Fruit fly (Drosophila melanogaster) whole organism, prepupa: Measurements from ENCODE around the gene CG33272.
A peak's percentile ranks its signal among the peaks of the same experiment; 100 is the strongest.

Experiments
- Blimp-1 ChIP-seq: fragments of 200-800 bp; sonication (Bioruptor generic); optimal IDR thresholded peaks from 3 replicates; lab custom pipeline; 2017; ENCODE audit warnings: missing biosample characterization, missing genetic modification characterization, mild to moderate bottlenecking, moderate library complexity, missing genetic modification reagents
- CG10631 ChIP-seq: fragments of 200-800 bp; sonication (Bioruptor generic); optimal IDR thresholded peaks from 2 replicates; lab custom pipeline; 2016; ENCODE audit warnings: missing biosample characterization, missing genetic modification characterization
- CG10669 ChIP-seq: fragments of 200-800 bp; sonication (Bioruptor generic); optimal IDR thresholded peaks from 3 replicates; lab custom pipeline; 2018; ENCODE audit warnings: missing biosample characterization, mild to moderate bottlenecking, missing genetic modification characterization, moderate library complexity
- CG11762 ChIP-seq: fragments of 200-800 bp; sonication (Bioruptor generic); optimal IDR thresholded peaks from 3 replicates; lab custom pipeline; 2016; ENCODE audit warnings: missing biosample characterization, missing genetic modification characterization; ENCODE audit not compliant: insufficient read depth
- CG11902 ChIP-seq: fragments of 200-800 bp; sonication (Bioruptor generic); optimal IDR thresholded peaks from 3 replicates; lab custom pipeline; 2016; ENCODE audit warnings: missing biosample characterization, missing genetic modification characterization
- CG15336 ChIP-seq: fragments of 200-800 bp; sonication (Bioruptor generic); IDR thresholded peaks from 2 replicates; pipeline ENCODE4 v1.3.6; 2022; ENCODE audit warnings: missing biosample characterization, missing genetic modification characterization
- CG1621 ChIP-seq: fragments of 200-800 bp; sonication (Bioruptor generic); optimal IDR thresholded peaks from 3 replicates; lab custom pipeline; 2018; ENCODE audit warnings: missing biosample characterization, mild to moderate bottlenecking, missing genetic modification characterization
- CG16779 ChIP-seq: fragments of 200-800 bp; sonication (Bioruptor generic); optimal IDR thresholded peaks from 3 replicates; lab custom pipeline; 2017; ENCODE audit warnings: missing biosample characterization, mild to moderate bottlenecking, missing genetic modification characterization
- CG3032 ChIP-seq: fragments of 200-800 bp; optimal IDR thresholded peaks from 2 replicates; lab custom pipeline; 2019; ENCODE audit warnings: missing biosample characterization, mild to moderate bottlenecking, missing genetic modification characterization, moderate library complexity
- CG31627 ChIP-seq: fragments of 200-800 bp; sonication (Bioruptor generic); optimal IDR thresholded peaks from 3 replicates; lab custom pipeline; 2016; ENCODE audit warnings: missing biosample characterization, missing genetic modification characterization
- CG32006 ChIP-seq: fragments of 200-800 bp; sonication (Bioruptor generic); optimal IDR thresholded peaks from 3 replicates; lab custom pipeline; 2017; ENCODE audit warnings: missing biosample characterization, mild to moderate bottlenecking, missing genetic modification characterization
- CG4318 ChIP-seq: fragments of 200-800 bp; sonication (Bioruptor generic); optimal IDR thresholded peaks from 3 replicates; lab custom pipeline; 2017; ENCODE audit warnings: missing biosample characterization, mild to moderate bottlenecking, missing genetic modification characterization
- CG6276 ChIP-seq: fragments of 200-800 bp; sonication (Bioruptor generic); optimal IDR thresholded peaks from 2 replicates; lab custom pipeline; 2017; ENCODE audit warnings: missing biosample characterization, mild to moderate bottlenecking, missing genetic modification characterization
- CG6792 ChIP-seq: fragments of 200-800 bp; sonication (Bioruptor generic); optimal IDR thresholded peaks from 3 replicates; lab custom pipeline; 2016; ENCODE audit warnings: missing biosample characterization, missing genetic modification characterization
- CG6808 ChIP-seq: fragments of 200-800 bp; sonication (Bioruptor generic); optimal IDR thresholded peaks from 3 replicates; lab custom pipeline; 2017; ENCODE audit warnings: missing biosample characterization, missing genetic modification characterization, mild to moderate bottlenecking, moderate library complexity, missing genetic modification reagents
- CG6854 ChIP-seq: fragments of 200-800 bp; sonication (Bioruptor generic); optimal IDR thresholded peaks from 2 replicates; lab custom pipeline; 2017; ENCODE audit warnings: missing biosample characterization, mild to moderate bottlenecking, missing genetic modification characterization
- CG7368 ChIP-seq: fragments of 200-800 bp; sonication (Bioruptor generic); optimal IDR thresholded peaks from 3 replicates; lab custom pipeline; 2016; ENCODE audit warnings: missing biosample characterization, missing genetic modification characterization
- CG8119 ChIP-seq: fragments of 200-800 bp; sonication (Bioruptor generic); IDR thresholded peaks from 3 replicates; pipeline ENCODE4 v1.3.6; 2022; ENCODE audit warnings: missing biosample characterization, missing genetic modification characterization
- CG8319 ChIP-seq: fragments of 200-800 bp; sonication (Bioruptor generic); optimal IDR thresholded peaks from 3 replicates; lab custom pipeline; 2016; ENCODE audit warnings: missing biosample characterization, missing genetic modification characterization
- CG8632 ChIP-seq: fragments of 200-800 bp; sonication (Bioruptor generic); optimal IDR thresholded peaks from 3 replicates; lab custom pipeline; 2016; ENCODE audit warnings: missing biosample characterization, missing genetic modification characterization
- CG9139 ChIP-seq: fragments of 200-800 bp; sonication (Bioruptor generic); optimal IDR thresholded peaks from 3 replicates; lab custom pipeline; 2017; ENCODE audit warnings: missing biosample characterization, mild to moderate bottlenecking, missing genetic modification characterization
- Eip78C ChIP-seq: fragments of 200-800 bp; sonication (Bioruptor generic); peaks from one replicate; lab custom pipeline; 2016; ENCODE audit warnings: missing biosample characterization, missing genetic modification characterization
- Eip93F ChIP-seq: fragments of 200-800 bp; sonication (Bioruptor generic); optimal IDR thresholded peaks from 2 replicates; lab custom pipeline; 2016; ENCODE audit warnings: missing biosample characterization, mild to moderate bottlenecking, missing genetic modification characterization
- Ets21C ChIP-seq: fragments of 200-800 bp; sonication (Bioruptor generic); optimal IDR thresholded peaks from 3 replicates; lab custom pipeline; 2016; ENCODE audit warnings: missing biosample characterization, missing genetic modification characterization
- Ets96B ChIP-seq: fragments of 200-800 bp; optimal IDR thresholded peaks from 2 replicates; lab custom pipeline; 2019; ENCODE audit warnings: missing biosample characterization, mild to moderate bottlenecking, missing genetic modification characterization, moderate library complexity
- Hr38 ChIP-seq: sonication (Bioruptor generic); optimal IDR thresholded peaks from 2 replicates; lab custom pipeline; 2016; ENCODE audit warnings: missing biosample characterization, missing genetic modification characterization
- Hr39 ChIP-seq: fragments of 200-800 bp; sonication (Bioruptor generic); optimal IDR thresholded peaks from 2 replicates; lab custom pipeline; 2016; ENCODE audit warnings: missing biosample characterization, missing genetic modification characterization
- Hr4 ChIP-seq: fragments of 200-800 bp; sonication (Bioruptor generic); optimal IDR thresholded peaks from 3 replicates; lab custom pipeline; 2016; ENCODE audit warnings: missing biosample characterization, missing genetic modification characterization
- Lpt ChIP-seq: fragments of 200-800 bp; sonication (Bioruptor generic); optimal IDR thresholded peaks from 3 replicates; lab custom pipeline; 2016; ENCODE audit warnings: missing biosample characterization, missing genetic modification characterization
- Met ChIP-seq: fragments of 200-800 bp; sonication (Bioruptor generic); optimal IDR thresholded peaks from 3 replicates; lab custom pipeline; 2016; ENCODE audit warnings: missing biosample characterization, missing genetic modification characterization
- Smox ChIP-seq: fragments of 200-800 bp; sonication (Bioruptor generic); optimal IDR thresholded peaks from 3 replicates; lab custom pipeline; 2016; ENCODE audit warnings: missing biosample characterization, missing genetic modification characterization
- Sox102F ChIP-seq: fragments of 200-800 bp; sonication (Bioruptor generic); optimal IDR thresholded peaks from 2 replicates; lab custom pipeline; 2016; ENCODE audit warnings: missing biosample characterization, mild to moderate bottlenecking, missing genetic modification characterization
- achi ChIP-seq: fragments of 200-800 bp; sonication (Bioruptor generic); optimal IDR thresholded peaks from 3 replicates; lab custom pipeline; 2016; ENCODE audit warnings: missing biosample characterization, missing genetic modification characterization
- acj6 ChIP-seq: fragments of 200-800 bp; sonication (Bioruptor generic); optimal IDR thresholded peaks from 3 replicates; lab custom pipeline; 2016; ENCODE audit warnings: missing biosample characterization, missing genetic modification characterization
- cyc ChIP-seq: fragments of 200-800 bp; sonication (Bioruptor generic); optimal IDR thresholded peaks from 3 replicates; lab custom pipeline; 2016; ENCODE audit warnings: missing biosample characterization, missing genetic modification characterization
- dsx ChIP-seq: fragments of 200-800 bp; optimal IDR thresholded peaks from 3 replicates; lab custom pipeline; 2019; ENCODE audit warnings: missing biosample characterization, mild to moderate bottlenecking, missing genetic modification characterization, moderate library complexity; ENCODE audit not compliant: poor library complexity, severe bottlenecking
- eg ChIP-seq: fragments of 200-800 bp; sonication (Bioruptor generic); IDR thresholded peaks from 3 replicates; pipeline ENCODE4 v1.3.6; 2022; ENCODE audit warnings: missing biosample characterization, missing genetic modification characterization
- esn ChIP-seq: fragments of 200-800 bp; sonication (Bioruptor generic); optimal IDR thresholded peaks from 2 replicates; lab custom pipeline; 2016; ENCODE audit warnings: missing biosample characterization, mild to moderate bottlenecking, missing genetic modification characterization, moderate library complexity
- fd85E ChIP-seq: fragments of 200-800 bp; sonication (Bioruptor generic); optimal IDR thresholded peaks from 3 replicates; lab custom pipeline; 2016; ENCODE audit warnings: missing biosample characterization, missing genetic modification characterization
- fkh ChIP-seq: fragments of 200-800 bp; sonication (Bioruptor generic); optimal IDR thresholded peaks from 3 replicates; lab custom pipeline; 2017; ENCODE audit warnings: missing biosample characterization, mild to moderate bottlenecking, missing genetic modification characterization, moderate library complexity
- lz ChIP-seq: fragments of 200-800 bp; sonication (Bioruptor generic); optimal IDR thresholded peaks from 3 replicates; lab custom pipeline; 2016; ENCODE audit warnings: missing biosample characterization, missing genetic modification characterization
- net ChIP-seq: fragments of 200-800 bp; sonication (Bioruptor generic); optimal IDR thresholded peaks from 3 replicates; lab custom pipeline; 2016; ENCODE audit warnings: missing biosample characterization, missing genetic modification characterization
- pdm3 ChIP-seq: fragments of 200-800 bp; sonication (Bioruptor generic); optimal IDR thresholded peaks from 3 replicates; lab custom pipeline; 2016; ENCODE audit warnings: missing biosample characterization, missing genetic modification characterization
- salr ChIP-seq, 2 experiments: fragments of 200-800 bp; sonication (Bioruptor generic); optimal IDR thresholded peaks; 3 replicates each; lab custom pipeline; 2016 to 2018; ENCODE audit warnings: missing biosample characterization in 2 of 2, missing genetic modification characterization in 2 of 2, mild to moderate bottlenecking in 1 of 2
- spab ChIP-seq: fragments of 200-800 bp; sonication (Bioruptor generic); optimal IDR thresholded peaks from 2 replicates; lab custom pipeline; 2017; ENCODE audit warnings: missing biosample characterization, mild to moderate bottlenecking, missing genetic modification characterization, missing genetic modification reagents
- svp ChIP-seq: fragments of 200-800 bp; sonication (Bioruptor generic); peaks from one replicate; lab custom pipeline; 2016; ENCODE audit warnings: missing biosample characterization, missing genetic modification characterization
- topi ChIP-seq: fragments of 200-800 bp; sonication (Bioruptor generic); optimal IDR thresholded peaks from 3 replicates; lab custom pipeline; 2016; ENCODE audit warnings: missing biosample characterization, missing genetic modification characterization
- vri ChIP-seq: fragments of 200-800 bp; sonication (Bioruptor generic); optimal IDR thresholded peaks from 3 replicates; lab custom pipeline; 2016; ENCODE audit warnings: missing biosample characterization, mild to moderate bottlenecking, missing genetic modification characterization

CG33272 gene

dm6 chr3L:11472991-11473390 is 37.4 kb downstream of the CG33272 start, which contains the start of gene Vha16-3:
Gene Vha16-3, plus strand, starts transcription at chr3L:11473291.
- TF ChIP-seq achi (no peak), Smox (GFP tag; lab: Kevin White, UChicago) (no peak), Hr39 (no peak), CG10631 (GFP tag; lab: Kevin White, UChicago) (no peak), eg (GFP tag; lab: Robert Waterston, UW) (no peak), Eip78C (GFP tag; lab: Kevin White, UChicago) (no peak), CG1621 (tag; lab: Kevin White, UChicago) (no peak)

dm6 chr3L:11472388-11472787 is 38.0 kb downstream of the CG33272 start:
- TF ChIP-seq topi (GFP tag; lab: Kevin White, UChicago) (no peak), dsx (GFP tag; lab: Kevin White, UChicago) (peak; percentile 92)

- TF ChIP-seq CG6808 (GFP tag; lab: Kevin White, UChicago) = no peak
- TF ChIP-seq CG8119 (GFP tag; lab: Robert Waterston, UW) = no peak
- peak; percentile 49 for TF ChIP-seq CG10631 (GFP tag; lab: Kevin White, UChicago)
- TF ChIP-seq CG10669 (GFP tag; lab: Kevin White, UChicago) = no peak
- TF ChIP-seq Ets96B = peak; percentile 54
- no peak for TF ChIP-seq CG15336 (GFP tag; lab: Robert Waterston, UW)
- TF ChIP-seq achi = peak; percentile 53
- peak; percentile 28 for TF ChIP-seq CG32006 (GFP tag; lab: Kevin White, UChicago)
- TF ChIP-seq Eip78C (GFP tag; lab: Kevin White, UChicago) = peak; percentile 64
- TF ChIP-seq CG6276 (GFP tag; lab: Kevin White, UChicago) = no peak
- TF ChIP-seq CG31627 (GFP tag; lab: Kevin White, UChicago) = no peak
- no peak for TF ChIP-seq CG7368 (GFP tag; lab: Kevin White, UChicago)
- no peak for TF ChIP-seq CG6854 (GFP tag; lab: Kevin White, UChicago)
- peak; percentile 20 for TF ChIP-seq CG6792 (GFP tag; lab: Kevin White, UChicago)
- no peak for TF ChIP-seq topi (GFP tag; lab: Kevin White, UChicago)
- TF ChIP-seq fkh (GFP tag; lab: Kevin White, UChicago) = no peak
- TF ChIP-seq CG16779 (tag; lab: Kevin White, UChicago) = no peak
- no peak for TF ChIP-seq net
- peak in 1 of 2 experiments; percentile 4 for TF ChIP-seq salr (GFP tag; optimal IDR thresholded peaks at IDR 0.05; lab: Kevin White, UChicago)
- peak; percentile 49 for TF ChIP-seq CG3032 (tag; lab: Kevin White, UChicago)
- TF ChIP-seq Lpt (GFP tag; lab: Kevin White, UChicago) = no peak
- no peak for TF ChIP-seq Eip93F
- no peak for TF ChIP-seq vri (GFP tag; lab: Kevin White, UChicago)
- no peak for TF ChIP-seq CG1621 (tag; lab: Kevin White, UChicago)
- no peak for TF ChIP-seq Met (GFP tag; lab: Kevin White, UChicago)
- no peak for TF ChIP-seq CG11902 (GFP tag; lab: Kevin White, UChicago)
- TF ChIP-seq Blimp-1 (GFP tag; lab: Kevin White, UChicago) = no peak
- TF ChIP-seq cyc = peak; percentile 12
- TF ChIP-seq lz (GFP tag; lab: Kevin White, UChicago) = peak; percentile 5
- TF ChIP-seq CG8319 (GFP tag; lab: Kevin White, UChicago) = no peak
- TF ChIP-seq CG11762 (GFP tag; lab: Kevin White, UChicago) = no peak
- no peak for TF ChIP-seq CG4318 (GFP tag; lab: Kevin White, UChicago)
- peak; percentile 45 for TF ChIP-seq esn
- peak; percentile 55 for TF ChIP-seq CG8632 (GFP tag; lab: Kevin White, UChicago)
- TF ChIP-seq Sox102F = peak; percentile 4
- no peak for TF ChIP-seq Smox (GFP tag; lab: Kevin White, UChicago)
- no peak for TF ChIP-seq svp (GFP tag; lab: Kevin White, UChicago)
- TF ChIP-seq Ets21C = no peak
- no peak for TF ChIP-seq pdm3
- TF ChIP-seq Hr38 (GFP tag; lab: Kevin White, UChicago) = no peak
- no peak for TF ChIP-seq CG9139 (GFP tag; lab: Kevin White, UChicago)
- peak; percentile 30 for TF ChIP-seq acj6 (GFP tag; lab: Kevin White, UChicago)
- peak; percentile 19 for TF ChIP-seq spab (GFP tag; lab: Kevin White, UChicago)
- TF ChIP-seq fd85E (GFP tag; lab: Kevin White, UChicago) = no peak
- no peak for TF ChIP-seq Hr4
Measured at dm6 chr3L:11466985-11467384, 43.4 kb downstream of the CG33272 start.
